Worm (Caenorhabditis elegans) whole organism, L2 larva: ENCODE measurements around the gene hrg-1.

ENCODE experiments used
- ceh-16 ChIP-seq: fragments of 150-350 bp; optimal IDR thresholded peaks from 2 replicates; lab custom pipeline; 2014; ENCODE audit warnings: missing biosample characterization, missing genetic modification characterization
- lin-39 ChIP-seq: fragments of 150-350 bp; optimal IDR thresholded peaks from 2 replicates; lab custom pipeline; 2014; ENCODE audit warnings: missing biosample characterization, missing genetic modification reagents, missing genetic modification characterization
- nhr-11 ChIP-seq: fragments of 150-350 bp; optimal IDR thresholded peaks from 2 replicates; lab custom pipeline; 2014; ENCODE audit warnings: missing biosample characterization, missing genetic modification characterization

- no peak for TF ChIP-seq nhr-11
- TF ChIP-seq lin-39: no peak
- TF ChIP-seq ceh-16 (tag; lab: Kevin White, UChicago): no peak
Observed at ce11 chrX:3970786-3971185, 45.2 kb downstream of the hrg-1 start.
